Worm (Caenorhabditis elegans) whole organism, late embryonic: Measurements from ENCODE around the gene rabx-5.

Source experiments
- C08G9.2 ChIP-seq: sonication (generic microtip); optimal IDR thresholded peaks from 2 replicates; lab custom pipeline; 2016; ENCODE audit warnings: mild to moderate bottlenecking, missing genetic modification characterization, moderate library complexity, missing compliant biosample characterization
- ahr-1 ChIP-seq: sonication (generic microtip); optimal IDR thresholded peaks from 2 replicates; lab custom pipeline; 2016; ENCODE audit warnings: missing genetic modification characterization, missing compliant biosample characterization
- ceh-14 ChIP-seq: sonication (generic microtip); optimal IDR thresholded peaks from 2 replicates; lab custom pipeline; 2016; ENCODE audit warnings: missing genotype, missing genetic modification characterization, missing compliant biosample characterization
- ceh-19 ChIP-seq: fragments of 200-800 bp; sonication (Bioruptor generic); optimal IDR thresholded peaks from 2 replicates; lab custom pipeline; 2018; ENCODE audit warnings: mild to moderate bottlenecking, missing genetic modification characterization, missing compliant biosample characterization
- ceh-22 ChIP-seq: sonication (generic microtip); optimal IDR thresholded peaks from 2 replicates; lab custom pipeline; 2017; ENCODE audit warnings: missing biosample characterization, missing genetic modification characterization
- ceh-24 ChIP-seq: sonication (generic microtip); optimal IDR thresholded peaks from 2 replicates; lab custom pipeline; 2016; ENCODE audit warnings: mild to moderate bottlenecking, missing genetic modification characterization, missing compliant biosample characterization
- ceh-30 ChIP-seq: fragments of 150-350 bp; optimal IDR thresholded peaks from 2 replicates; lab custom pipeline; 2014; ENCODE audit warnings: missing biosample characterization, missing genetic modification characterization
- ceh-34 ChIP-seq: sonication (generic microtip); optimal IDR thresholded peaks from 2 replicates; lab custom pipeline; 2016; ENCODE audit warnings: mild to moderate bottlenecking, missing genetic modification characterization, missing compliant biosample characterization
- ceh-48 ChIP-seq: sonication (generic microtip); optimal IDR thresholded peaks from 2 replicates; lab custom pipeline; 2016; ENCODE audit warnings: missing genetic modification characterization, inconsistent platforms, missing compliant biosample characterization
- ceh-6 ChIP-seq: fragments of 200-800 bp; sonication (Bioruptor generic); optimal IDR thresholded peaks from 2 replicates; lab custom pipeline; 2018; ENCODE audit warnings: mild to moderate bottlenecking, missing genetic modification characterization, missing compliant biosample characterization
- ceh-9 ChIP-seq: sonication (generic microtip); optimal IDR thresholded peaks from 2 replicates; lab custom pipeline; 2016; ENCODE audit warnings: mild to moderate bottlenecking, missing genetic modification characterization, inconsistent platforms, missing compliant biosample characterization
- che-1 ChIP-seq: sonication (generic microtip); optimal IDR thresholded peaks from 2 replicates; lab custom pipeline; 2016; ENCODE audit warnings: mild to moderate bottlenecking, missing genetic modification characterization, missing compliant biosample characterization
- elt-2 ChIP-seq: sonication (generic microtip); optimal IDR thresholded peaks from 2 replicates; lab custom pipeline; 2016; ENCODE audit warnings: missing genetic modification reagents, missing genetic modification characterization, missing compliant biosample characterization
- elt-4 ChIP-seq: sonication (generic microtip); optimal IDR thresholded peaks from 2 replicates; lab custom pipeline; 2016; ENCODE audit warnings: missing genetic modification characterization, missing compliant biosample characterization
- ets-4 ChIP-seq: sonication (generic microtip); optimal IDR thresholded peaks from 2 replicates; lab custom pipeline; 2016; ENCODE audit warnings: missing genetic modification characterization, missing compliant biosample characterization
- eyg-1 ChIP-seq: sonication (generic microtip); optimal IDR thresholded peaks from 2 replicates; lab custom pipeline; 2016; ENCODE audit warnings: missing genotype, missing genetic modification characterization, missing compliant biosample characterization
- fax-1 ChIP-seq: sonication (generic microtip); optimal IDR thresholded peaks from 2 replicates; lab custom pipeline; 2016; ENCODE audit warnings: missing genotype, missing genetic modification characterization, missing compliant biosample characterization
- gmeb-2 ChIP-seq: sonication (generic microtip); optimal IDR thresholded peaks from 2 replicates; lab custom pipeline; 2016; ENCODE audit warnings: missing genetic modification characterization, inconsistent platforms, missing compliant biosample characterization
- hlh-13 ChIP-seq: fragments of 200-800 bp; sonication (Bioruptor generic); optimal IDR thresholded peaks from 2 replicates; lab custom pipeline; 2018; ENCODE audit warnings: mild to moderate bottlenecking, missing genetic modification characterization, missing compliant biosample characterization
- madf-2 ChIP-seq: sonication (generic microtip); optimal IDR thresholded peaks from 2 replicates; lab custom pipeline; 2017; ENCODE audit warnings: missing genetic modification characterization, missing compliant biosample characterization
- mec-3 ChIP-seq: sonication (generic microtip); optimal IDR thresholded peaks from 2 replicates; lab custom pipeline; 2016; ENCODE audit warnings: borderline replicate concordance, missing genetic modification characterization, missing compliant biosample characterization
- nfya-1 ChIP-seq: sonication (generic microtip); optimal IDR thresholded peaks from 2 replicates; lab custom pipeline; 2017; ENCODE audit warnings: missing genetic modification characterization, mild to moderate bottlenecking, missing compliant biosample characterization, antibody characterized with exemption, moderate library complexity
- nhr-11 ChIP-seq: fragments of 150-350 bp; optimal IDR thresholded peaks from 2 replicates; lab custom pipeline; 2014; ENCODE audit warnings: missing biosample characterization, missing genetic modification characterization
- nhr-232 ChIP-seq: sonication (generic microtip); optimal IDR thresholded peaks from 2 replicates; lab custom pipeline; 2016; ENCODE audit warnings: missing genetic modification characterization, missing compliant biosample characterization
- pag-3 ChIP-seq: sonication (generic microtip); optimal IDR thresholded peaks from 2 replicates; lab custom pipeline; 2016; ENCODE audit warnings: missing compliant biosample characterization, missing genetic modification characterization, borderline replicate concordance
- pat-9 ChIP-seq: fragments of 200-800 bp; sonication (Bioruptor generic); optimal IDR thresholded peaks from 2 replicates; lab custom pipeline; 2018; ENCODE audit warnings: mild to moderate bottlenecking, missing genetic modification characterization, moderate library complexity, missing compliant biosample characterization
- pha-2 ChIP-seq: sonication (generic microtip); optimal IDR thresholded peaks from 2 replicates; lab custom pipeline; 2017; ENCODE audit warnings: mild to moderate bottlenecking, missing genetic modification characterization, missing compliant biosample characterization
- pha-4 ChIP-seq: fragments of 150-350 bp; optimal IDR thresholded peaks from 2 replicates; lab custom pipeline; 2018; ENCODE audit warnings: missing biosample characterization, missing genetic modification reagents, missing genetic modification characterization
- ref-2 ChIP-seq: sonication (generic microtip); optimal IDR thresholded peaks from 2 replicates; lab custom pipeline; 2016; ENCODE audit warnings: missing genetic modification characterization, missing compliant biosample characterization
- rnt-1 ChIP-seq: sonication (generic microtip); optimal IDR thresholded peaks from 2 replicates; lab custom pipeline; 2016; ENCODE audit warnings: missing genetic modification characterization, missing compliant biosample characterization
- sox-2 ChIP-seq: fragments of 200-800 bp; sonication (Bioruptor generic); IDR thresholded peaks from 2 replicates; pipeline ENCODE4 v1.3.6; 2022; ENCODE audit warnings: missing genetic modification reagents, missing genetic modification characterization, missing compliant biosample characterization
- sox-4 ChIP-seq: sonication (generic microtip); optimal IDR thresholded peaks from 2 replicates; lab custom pipeline; 2017; ENCODE audit warnings: mild to moderate bottlenecking, missing genetic modification characterization, inconsistent platforms, missing compliant biosample characterization
- syd-9 ChIP-seq: sonication (generic microtip); optimal IDR thresholded peaks from 2 replicates; lab custom pipeline; 2016; ENCODE audit warnings: mild to moderate bottlenecking, missing genetic modification characterization, moderate library complexity, missing compliant biosample characterization
- tbx-7 ChIP-seq: sonication (generic microtip); optimal IDR thresholded peaks from 2 replicates; lab custom pipeline; 2016; ENCODE audit warnings: missing genotype, missing genetic modification characterization, missing compliant biosample characterization
- ttx-3 ChIP-seq: sonication (generic microtip); optimal IDR thresholded peaks from 2 replicates; lab custom pipeline; 2016; ENCODE audit warnings: missing genetic modification reagents, missing genetic modification characterization, missing compliant biosample characterization
- unc-42 ChIP-seq: sonication (generic microtip); optimal IDR thresholded peaks from 2 replicates; lab custom pipeline; 2016; ENCODE audit warnings: missing genotype, missing genetic modification characterization, missing compliant biosample characterization
- unc-86 ChIP-seq: sonication (generic microtip); optimal IDR thresholded peaks from 2 replicates; lab custom pipeline; 2016; ENCODE audit warnings: missing genetic modification characterization, missing compliant biosample characterization

rabx-5 gene

DNA sequence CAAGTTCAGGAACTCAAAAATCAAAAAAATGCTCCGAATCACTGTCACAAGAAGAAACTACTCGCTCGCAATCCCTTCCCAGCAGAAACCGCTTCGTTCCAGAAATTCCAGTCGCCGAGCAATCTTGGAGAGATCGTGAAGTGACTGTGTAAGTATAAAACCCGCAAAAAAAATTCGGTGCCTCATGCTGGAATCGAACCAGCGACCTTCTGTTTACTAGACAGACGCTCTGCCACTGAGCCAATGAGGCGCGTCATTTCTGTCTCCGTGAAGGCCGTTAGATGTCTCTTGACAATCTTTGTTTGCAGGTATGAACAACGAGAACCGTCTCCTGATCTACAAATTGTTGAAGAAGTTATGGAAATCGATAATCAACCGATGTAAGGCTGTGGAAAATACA, 19.4 kb downstream of the rabx-5 start (continued):
- TF ChIP-seq madf-2 (tag; lab: Kevin White, UChicago) (peak; percentile 63), ceh-48 (tag; lab: Kevin White, UChicago) (peak; percentile 66), fax-1 (tag; lab: Kevin White, UChicago) (peak; percentile 58), elt-4 (no peak), ceh-14 (tag; lab: Kevin White, UChicago) (no peak), hlh-13 (GFP tag; lab: Kevin White, UChicago) (peak; percentile 55), ceh-34 (peak; percentile 41), ets-4 (tag; lab: Kevin White, UChicago) (no peak), ceh-22 (tag; lab: Kevin White, UChicago) (no peak), elt-2 (tag; lab: Kevin White, UChicago) (peak; percentile 76), nhr-232 (peak; percentile 80)
- TF ChIP-seq, all 69 proteins: peak for 41

ce11 chrIII:10628360-10628759, 23.2 kb downstream of the rabx-5 start:
- no peak for TF ChIP-seq ceh-22 (tag; lab: Kevin White, UChicago)
- peak; percentile 32 for TF ChIP-seq nfya-1

ce11 chrIII:10629043-10629442, 23.9 kb downstream of the rabx-5 start, which contains the start of gene swt-4:
swt-4 (minus strand) TSS chrIII:10629143.
- TF ChIP-seq rnt-1 (no peak), sox-4 (tag; lab: Kevin White, UChicago) (no peak), ref-2 (tag; lab: Kevin White, UChicago) (no peak), nhr-11 (tag; lab: Kevin White, UChicago) (no peak), unc-86 (tag; lab: Kevin White, UChicago) (no peak), madf-2 (tag; lab: Kevin White, UChicago) (no peak), pha-4 (tag; lab: Kevin White, UChicago) (no peak), ceh-48 (tag; lab: Kevin White, UChicago) (no peak), ceh-22 (tag; lab: Kevin White, UChicago) (no peak), pat-9 (tag; lab: Kevin White, UChicago) (no peak), sox-2 (GFP tag; lab: Robert Waterston, UW) (no peak), ceh-9 (tag; lab: Kevin White, UChicago) (no peak), elt-4 (no peak), mec-3 (tag; lab: Kevin White, UChicago) (no peak), ceh-30 (tag; lab: Kevin White, UChicago) (no peak), eyg-1 (tag; lab: Kevin White, UChicago) (no peak), gmeb-2 (tag; lab: Kevin White, UChicago) (no peak), unc-42 (no peak), pha-2 (tag; lab: Kevin White, UChicago) (no peak)

DNA sequence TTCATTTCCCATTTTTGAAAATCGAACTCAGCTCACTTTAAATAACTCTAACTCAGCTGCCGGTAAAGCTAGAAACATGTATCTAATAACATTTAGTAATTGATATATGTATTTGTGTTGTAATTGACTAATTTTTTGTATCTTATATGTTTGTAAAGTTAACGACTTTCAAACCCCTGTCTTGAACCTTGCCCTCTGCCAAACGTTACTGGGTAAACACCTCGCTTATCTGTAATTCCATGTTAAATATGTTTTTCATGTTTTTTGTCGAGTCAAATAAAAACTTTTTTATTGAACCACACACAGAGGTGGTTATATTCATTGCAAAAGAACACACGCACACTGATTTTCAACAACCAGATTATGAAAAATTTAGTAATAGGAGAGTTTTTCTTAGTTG, 24.6 kb downstream of the rabx-5 start:
- TF ChIP-seq C08G9.2 (no peak), ceh-14 (tag; lab: Kevin White, UChicago) (no peak), unc-42 (no peak), pag-3 (tag; lab: Kevin White, UChicago) (no peak), ceh-24 (tag; lab: Kevin White, UChicago) (no peak), che-1 (tag; lab: Kevin White, UChicago) (no peak), tbx-7 (no peak), syd-9 (tag; lab: Kevin White, UChicago) (no peak), ahr-1 (tag; lab: Kevin White, UChicago) (no peak), nhr-232 (no peak), elt-2 (tag; lab: Kevin White, UChicago) (no peak), ceh-6 (no peak), ttx-3 (tag; lab: Kevin White, UChicago) (no peak), eyg-1 (tag; lab: Kevin White, UChicago) (no peak), ceh-19 (GFP tag; lab: Kevin White, UChicago) (no peak), pha-4 (tag; lab: Kevin White, UChicago) (no peak), nfya-1 (no peak)
